Fruit fly (Drosophila melanogaster): Measurements from ENCODE around the gene nmo.

dm6 chr3L:7941514-7941913 lies 37.3 kb upstream of the nmo start:
- TF ChIP-seq Eip75B (GFP tag; optimal IDR thresholded peaks at IDR 0.05) (no peak), Hr39 (GFP tag; optimal IDR thresholded peaks at IDR 0.05) (no peak), CG6808 (GFP tag; optimal IDR thresholded peaks at IDR 0.05) (no peak), OdsH (GFP tag; optimal IDR thresholded peaks at IDR 0.05) (no peak), CG31627 (GFP tag; optimal IDR thresholded peaks at IDR 0.05) (no peak), ss (GFP tag; optimal IDR thresholded peaks at IDR 0.05) (no peak), esn (GFP tag; optimal IDR thresholded peaks at IDR 0.05) (no peak), CG11762 (GFP tag; optimal IDR thresholded peaks at IDR 0.05; ENCODE audit: insufficient read depth) (no peak), cyc (GFP tag; optimal IDR thresholded peaks at IDR 0.05) (no peak), Gug (GFP tag; IDR thresholded peaks at IDR 0.05) (no peak), CG16779 (tag; optimal IDR thresholded peaks at IDR 0.05) (no peak), CG6854 (GFP tag; optimal IDR thresholded peaks at IDR 0.05) (no peak), fd59A (GFP tag; optimal IDR thresholded peaks at IDR 0.05) (no peak), Hr4 (GFP tag; optimal IDR thresholded peaks at IDR 0.05) (no peak)

All from whole organism, prepupa.